Worm (Caenorhabditis elegans) whole organism, midembryonic: Measurements from ENCODE around the gene acl-1.

ENCODE experiments used
- T22C8.4 ChIP-seq: fragments of 200-800 bp; sonication (Bioruptor generic); IDR thresholded peaks from 2 replicates; pipeline ENCODE4 v1.3.6; 2022; ENCODE audit warnings: missing genetic modification characterization, missing compliant biosample characterization
- cog-1 ChIP-seq: sonication (generic microtip); optimal IDR thresholded peaks from 2 replicates; lab custom pipeline; 2016; ENCODE audit warnings: missing genetic modification characterization, missing compliant biosample characterization
- flt-1 ChIP-seq: fragments of 200-800 bp; sonication (Bioruptor generic); IDR thresholded peaks from 2 replicates; pipeline ENCODE4 v1.3.6; 2022; ENCODE audit warnings: missing genetic modification characterization, missing compliant biosample characterization
- klf-2 ChIP-seq: fragments of 200-800 bp; sonication (Bioruptor generic); conservative IDR thresholded peaks from 2 replicates; pipeline ENCODE4 v1.3.6; 2022; ENCODE audit warnings: missing genetic modification reagents, missing genetic modification characterization, missing compliant biosample characterization
- med-1 ChIP-seq: sonication (generic microtip); optimal IDR thresholded peaks from 2 replicates; lab custom pipeline; 2017; ENCODE audit warnings: missing genetic modification characterization, mild to moderate bottlenecking, missing compliant biosample characterization, antibody characterized with exemption, missing genetic modification reagents; ENCODE audit not compliant: insufficient read depth
- ref-1 ChIP-seq: fragments of 200-800 bp; sonication (Bioruptor generic); conservative IDR thresholded peaks from 2 replicates; pipeline ENCODE4 v1.3.6; 2022; ENCODE audit warnings: missing genetic modification reagents, missing genetic modification characterization, missing compliant biosample characterization
- tab-1 ChIP-seq: fragments of 200-800 bp; sonication (Bioruptor generic); IDR thresholded peaks from 2 replicates; pipeline ENCODE4 v1.3.6; 2022; ENCODE audit warnings: missing genetic modification characterization, missing compliant biosample characterization
- ztf-23 ChIP-seq: fragments of 200-800 bp; sonication (Bioruptor generic); IDR thresholded peaks from 2 replicates; pipeline ENCODE4 v1.3.6; 2022; ENCODE audit warnings: missing genetic modification reagents, missing genetic modification characterization, missing compliant biosample characterization
- ztf-29 ChIP-seq: fragments of 200-800 bp; sonication (Bioruptor generic); IDR thresholded peaks from 2 replicates; pipeline ENCODE4 v1.3.6; 2022; ENCODE audit warnings: missing genetic modification reagents, missing genetic modification characterization, missing compliant biosample characterization

Gene acl-1

DNA sequence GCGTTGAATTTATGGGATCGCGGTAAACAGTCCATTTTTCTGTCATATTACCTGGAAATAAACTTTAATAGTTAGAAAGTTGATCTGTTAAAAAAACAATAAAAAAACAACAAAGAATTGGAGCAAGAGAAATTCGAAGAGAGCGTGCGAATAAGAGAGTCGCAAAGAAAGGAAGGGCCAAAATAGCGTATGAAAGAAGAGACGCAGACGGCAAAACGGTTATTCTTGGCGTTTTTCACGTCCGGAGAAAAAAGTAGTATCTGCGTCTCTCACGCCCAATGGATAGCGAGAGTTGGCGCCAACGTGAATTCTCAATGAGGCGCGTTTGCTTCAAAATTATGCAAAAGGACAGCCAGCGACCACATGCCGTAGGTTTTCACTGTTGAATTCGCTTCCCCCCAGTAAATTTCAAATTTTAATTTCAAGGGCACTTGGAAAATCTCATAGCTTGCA is 10.9 kb downstream of the acl-1 start, which contains the start of gene F53H4.6:
TSS of gene F53H4.6 (minus strand) at position 51 of the 453 bp plus-strand sequence.
- TF ChIP-seq T22C8.4 (no peak), ztf-23 (GFP tag; lab: Robert Waterston, UW) (no peak)

DNA sequence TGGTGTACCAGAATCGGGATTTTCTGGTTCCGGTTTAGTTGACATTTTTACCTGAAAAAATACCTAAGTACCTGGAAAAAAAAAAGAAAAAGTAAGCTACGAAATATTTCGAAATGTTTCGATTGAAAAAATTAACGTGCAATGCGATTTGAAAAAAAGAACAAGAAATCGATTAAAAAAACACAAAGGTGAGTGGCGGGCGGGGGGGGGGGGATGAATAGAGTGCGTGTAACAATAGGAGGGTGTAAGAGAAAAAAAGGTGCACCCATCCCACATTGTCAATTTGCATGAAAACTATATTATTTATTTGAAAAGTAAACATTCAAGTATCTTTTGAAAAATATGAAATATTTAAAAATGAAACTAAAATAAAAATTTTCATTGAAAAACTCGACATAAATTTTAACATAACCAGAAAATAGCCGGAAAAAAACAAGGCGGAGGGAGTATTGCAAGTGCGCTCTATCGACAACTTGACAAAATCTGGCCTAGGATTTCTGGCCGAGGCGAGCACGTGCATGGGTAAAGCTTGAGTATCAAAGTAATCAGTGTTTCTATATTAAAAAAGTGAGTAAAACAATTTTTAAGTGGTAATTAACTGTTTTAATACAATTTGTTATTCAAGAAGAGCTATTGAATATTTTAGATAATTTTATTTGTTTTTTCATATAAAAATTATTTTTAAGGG is 16.3 kb downstream of the acl-1 start, which contains the start of the genes csb-1 and F53H4.4:
TSS of gene csb-1 (minus strand) at position 51 of the 688 bp plus-strand sequence.
TSS of gene F53H4.4 (plus strand) at position 520 of the 688 bp plus-strand sequence.
- no peak for TF ChIP-seq T22C8.4
- TF ChIP-seq cog-1 (tag; lab: Kevin White, UChicago) = peak; percentile 18
- TF ChIP-seq ref-1 (GFP tag; lab: Robert Waterston, UW) = no peak

DNA sequence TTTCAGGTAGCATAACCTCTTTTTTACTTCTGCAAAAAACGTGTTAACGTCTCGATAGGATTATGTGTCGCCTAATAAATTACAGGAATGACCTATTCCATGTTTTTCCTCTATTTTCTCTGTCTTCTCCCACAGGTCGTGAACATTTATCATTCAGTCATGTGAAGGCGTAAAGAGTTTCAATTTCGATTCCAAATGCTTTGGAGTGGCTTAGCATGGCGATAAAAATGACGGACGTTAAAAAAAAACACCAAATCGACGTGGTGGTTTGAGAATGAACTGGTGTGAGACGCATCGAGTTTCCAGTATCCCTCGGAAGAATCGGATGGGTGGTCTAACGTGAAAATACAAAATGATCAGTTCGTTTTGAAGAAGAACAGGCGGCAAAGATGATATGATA is 19.9 kb downstream of the acl-1 start:
- TF ChIP-seq flt-1 (GFP tag; lab: Robert Waterston, UW) = no peak
- no peak for TF ChIP-seq ztf-29 (GFP tag; lab: Robert Waterston, UW)
- no peak for TF ChIP-seq med-1 (GFP tag; lab: Kevin White, UChicago)

DNA sequence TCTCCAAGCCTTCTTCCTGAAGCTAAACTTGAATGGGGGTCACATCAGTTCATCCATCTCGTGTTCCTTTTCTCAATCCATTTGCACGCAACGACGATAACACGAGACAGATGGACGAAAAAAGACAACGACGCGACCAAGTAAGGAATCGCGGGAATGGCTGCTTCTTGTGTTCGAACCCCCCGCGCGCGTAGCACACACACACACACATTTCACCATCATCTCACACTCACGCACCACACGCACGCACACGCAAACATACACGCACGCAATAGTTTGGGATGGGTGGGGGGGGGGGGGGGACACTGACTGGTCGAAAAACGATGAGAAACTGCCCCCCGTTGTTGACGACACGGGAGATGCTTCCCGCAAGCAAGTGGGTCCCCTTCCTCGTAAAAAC is 27.3 kb downstream of the acl-1 start:
- TF ChIP-seq ztf-23 (GFP tag; lab: Robert Waterston, UW) = 0 out of 2 replicates have a peak, but pooled peaks have one; percentile 62
- TF ChIP-seq tab-1 (GFP tag; lab: Robert Waterston, UW) = 0 out of 2 replicates have a peak, but pooled peaks have one; percentile 51
- TF ChIP-seq klf-2 (GFP tag; lab: Robert Waterston, UW) = no peak

DNA sequence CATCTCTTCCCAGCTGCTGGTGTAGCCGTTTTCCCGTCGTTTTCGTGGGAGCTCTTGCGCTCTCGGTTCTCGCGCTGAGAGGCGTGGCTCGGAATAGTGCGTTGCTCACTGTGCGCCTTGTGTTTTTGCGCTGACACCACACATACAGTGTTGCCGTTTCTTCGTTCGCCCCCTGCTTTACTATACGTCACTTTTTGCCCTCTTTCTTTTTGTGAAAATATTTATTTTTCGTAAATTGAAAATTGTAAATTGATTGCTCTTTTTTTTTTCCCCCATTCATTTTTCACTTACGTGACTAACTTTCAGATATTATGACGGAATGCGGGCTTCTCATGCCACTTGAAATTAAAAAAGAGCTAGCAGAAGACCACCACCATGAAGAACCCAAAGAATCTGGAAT is 29.1 kb downstream of the acl-1 start, which contains the start of gene gmeb-2:
TSS of gene gmeb-2 (plus strand) at position 301 of the 400 bp plus-strand sequence.
- no peak for TF ChIP-seq T22C8.4
- no peak for TF ChIP-seq klf-2 (GFP tag; lab: Robert Waterston, UW)
- TF ChIP-seq ref-1 (GFP tag; lab: Robert Waterston, UW) = no peak
- no peak for TF ChIP-seq med-1 (GFP tag; lab: Kevin White, UChicago)
- TF ChIP-seq ztf-23 (GFP tag; lab: Robert Waterston, UW) = no peak
- no peak for TF ChIP-seq tab-1 (GFP tag; lab: Robert Waterston, UW)
- no peak for TF ChIP-seq cog-1 (tag; lab: Kevin White, UChicago)
- TF ChIP-seq flt-1 (GFP tag; lab: Robert Waterston, UW) = no peak
- TF ChIP-seq ztf-29 (GFP tag; lab: Robert Waterston, UW) = no peak

DNA sequence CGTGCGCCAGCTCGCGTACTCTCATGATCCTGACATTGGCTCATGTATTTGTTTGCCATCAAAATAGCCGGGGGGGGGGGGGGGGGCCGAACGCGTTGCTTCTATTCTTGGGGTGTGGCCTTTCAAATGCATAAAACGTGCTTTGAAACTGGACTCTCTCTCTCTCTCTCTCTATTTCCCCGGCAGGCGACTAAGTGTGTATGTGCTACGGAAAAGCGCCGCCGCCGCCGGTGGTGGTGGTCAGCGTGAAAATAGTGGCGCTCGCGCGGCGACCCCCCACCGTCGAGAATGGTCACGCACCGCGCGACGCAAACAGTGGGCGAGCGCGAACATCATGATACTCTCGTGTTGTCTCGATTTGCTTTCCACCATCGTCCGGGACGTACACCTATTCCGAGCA is 31.3 kb downstream of the acl-1 start:
- 0 out of 2 replicates have a peak, but pooled peaks have one; percentile 10 for TF ChIP-seq tab-1 (GFP tag; lab: Robert Waterston, UW)
- no peak for TF ChIP-seq klf-2 (GFP tag; lab: Robert Waterston, UW)

DNA sequence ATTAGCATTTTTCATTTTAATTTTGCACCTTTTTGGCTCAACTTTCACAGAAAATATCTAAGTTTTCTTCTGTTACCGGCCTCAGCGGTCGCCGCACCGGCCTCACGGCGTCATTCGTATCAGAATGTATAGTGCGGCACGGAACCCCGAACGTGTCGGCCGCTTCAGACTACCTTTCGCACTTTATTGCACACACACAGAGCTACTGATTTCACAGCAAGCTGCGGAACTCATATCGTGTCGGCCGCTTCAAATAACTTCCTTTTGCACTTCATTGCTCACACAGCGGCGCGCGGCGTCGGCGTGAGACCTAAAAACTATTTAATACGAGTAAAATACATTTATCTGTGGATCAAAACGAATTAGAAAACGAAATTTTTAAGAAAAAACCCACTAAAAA is 34.8 kb downstream of the acl-1 start:
- TF ChIP-seq T22C8.4 (no peak), ref-1 (GFP tag; lab: Robert Waterston, UW) (no peak), cog-1 (tag; lab: Kevin White, UChicago) (no peak), ztf-29 (GFP tag; lab: Robert Waterston, UW) (no peak), tab-1 (GFP tag; lab: Robert Waterston, UW) (no peak), ztf-23 (GFP tag; lab: Robert Waterston, UW) (no peak), klf-2 (GFP tag; lab: Robert Waterston, UW) (no peak), flt-1 (GFP tag; lab: Robert Waterston, UW) (no peak), med-1 (GFP tag; lab: Kevin White, UChicago) (no peak)

DNA sequence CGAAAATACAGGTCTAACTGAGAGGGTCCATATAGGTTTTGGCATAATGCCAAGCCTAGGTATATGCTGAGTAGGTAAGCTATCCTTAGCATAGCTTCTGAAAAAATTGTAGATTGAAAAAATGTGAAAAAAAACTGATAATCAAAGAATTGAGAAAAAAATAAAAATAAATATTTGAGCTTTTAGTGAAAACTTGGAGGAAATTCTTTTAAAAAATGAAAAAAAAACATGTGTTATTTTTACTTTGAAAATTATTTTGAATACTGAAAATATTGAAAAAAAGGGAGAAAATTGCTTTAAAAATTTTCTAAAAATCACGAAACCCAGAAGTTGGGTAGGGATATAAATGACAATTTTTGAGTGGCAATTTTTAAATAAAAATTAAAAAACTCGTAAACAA is 37.8 kb downstream of the acl-1 start, which contains the start of gene F53H4.3:
TSS of gene F53H4.3 (minus strand) at position 101 of the 400 bp plus-strand sequence.
- TF ChIP-seq med-1 (GFP tag; lab: Kevin White, UChicago) = no peak

DNA sequence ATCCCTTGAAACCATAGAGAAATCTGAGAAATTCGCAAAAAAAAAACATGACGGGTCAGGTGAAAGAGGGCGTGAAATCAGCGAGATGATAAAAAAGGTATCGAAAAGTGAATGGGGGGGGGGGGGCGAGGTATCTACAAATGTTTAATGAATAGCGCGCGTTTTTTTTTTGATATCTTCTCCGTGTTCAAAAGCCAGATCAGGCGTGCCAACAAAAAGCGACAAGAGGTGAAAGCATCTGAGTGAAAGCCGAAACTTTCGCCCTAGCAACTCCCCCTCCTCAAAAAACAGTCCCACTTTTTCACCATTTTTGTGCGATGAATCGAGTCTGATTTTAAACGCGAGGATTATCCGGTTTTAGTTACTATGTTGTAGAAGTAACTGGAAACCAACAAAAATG is 38.3 kb downstream of the acl-1 start:
- no peak for TF ChIP-seq flt-1 (GFP tag; lab: Robert Waterston, UW)
- TF ChIP-seq ztf-29 (GFP tag; lab: Robert Waterston, UW) = no peak
- TF ChIP-seq klf-2 (GFP tag; lab: Robert Waterston, UW) = no peak
- TF ChIP-seq med-1 (GFP tag; lab: Kevin White, UChicago) = no peak

DNA sequence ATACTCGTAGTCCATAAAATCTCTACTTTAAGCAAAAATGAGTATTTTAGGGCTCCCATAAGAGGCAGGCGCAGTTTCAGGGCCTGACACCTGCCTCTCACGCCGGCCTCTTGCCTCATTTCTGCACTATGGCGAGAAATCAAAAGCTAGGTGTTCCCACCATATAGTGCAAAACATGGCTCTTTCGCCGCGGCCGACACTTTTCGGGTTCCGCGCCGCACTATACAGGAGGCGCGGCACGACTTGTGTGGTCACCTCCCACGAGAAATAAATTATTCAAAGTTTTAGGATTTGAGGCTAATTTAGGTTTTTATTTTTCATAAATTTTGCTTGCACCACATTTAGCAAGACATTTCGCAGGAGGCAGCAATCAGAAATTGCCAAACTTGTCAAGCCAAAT is 42.8 kb downstream of the acl-1 start:
- TF ChIP-seq klf-2 (GFP tag; lab: Robert Waterston, UW) (no peak), tab-1 (GFP tag; lab: Robert Waterston, UW) (no peak), T22C8.4 (no peak), ztf-29 (GFP tag; lab: Robert Waterston, UW) (no peak), cog-1 (tag; lab: Kevin White, UChicago) (no peak), flt-1 (GFP tag; lab: Robert Waterston, UW) (no peak), ref-1 (GFP tag; lab: Robert Waterston, UW) (no peak), med-1 (GFP tag; lab: Kevin White, UChicago) (no peak), ztf-23 (GFP tag; lab: Robert Waterston, UW) (no peak)
